Worm (Caenorhabditis elegans) whole organism, mixed stage, embryonic: ENCODE results near the gene C15B12.9.

Experiments used
- blmp-1 ChIP-seq: fragments of 150-350 bp; optimal IDR thresholded peaks from 2 replicates; lab custom pipeline; 2014; ENCODE audit warnings: missing biosample characterization, missing genetic modification characterization
- ceh-39 ChIP-seq: fragments of 150-350 bp; optimal IDR thresholded peaks from 2 replicates; lab custom pipeline; 2014; ENCODE audit warnings: missing biosample characterization, missing genetic modification characterization
- ceh-43 ChIP-seq: fragments of 200-800 bp; sonication (Bioruptor generic); optimal IDR thresholded peaks from 2 replicates; lab custom pipeline; 2018; ENCODE audit warnings: mild to moderate bottlenecking, missing genetic modification characterization, moderate library complexity, missing compliant biosample characterization
- ceh-83 ChIP-seq: fragments of 200-800 bp; sonication (Bioruptor generic); optimal IDR thresholded peaks from 2 replicates; lab custom pipeline; 2018; ENCODE audit warnings: mild to moderate bottlenecking, missing genetic modification characterization, missing compliant biosample characterization
- elt-3 ChIP-seq: fragments of 150-350 bp; optimal IDR thresholded peaks from 2 replicates; lab custom pipeline; 2014; ENCODE audit warnings: missing biosample characterization, missing genetic modification characterization
- lin-13 ChIP-seq: fragments of 150-350 bp; optimal IDR thresholded peaks from 2 replicates; lab custom pipeline; 2014; ENCODE audit warnings: missing biosample characterization, missing genetic modification characterization
- lsy-2 ChIP-seq: fragments of 150-350 bp; optimal IDR thresholded peaks from 2 replicates; lab custom pipeline; 2014; ENCODE audit warnings: missing biosample characterization, missing genetic modification characterization
- mep-1 ChIP-seq: fragments of 150-350 bp; optimal IDR thresholded peaks from 2 replicates; lab custom pipeline; 2017; ENCODE audit warnings: missing biosample characterization, missing genetic modification reagents, missing genetic modification characterization, inconsistent platforms
- nhr-237 ChIP-seq: fragments of 150-350 bp; optimal IDR thresholded peaks from 2 replicates; lab custom pipeline; 2014; ENCODE audit warnings: missing biosample characterization, missing genetic modification characterization
- pha-4 ChIP-seq: fragments of 150-350 bp; optimal IDR thresholded peaks from 2 replicates; lab custom pipeline; 2018; ENCODE audit warnings: missing biosample characterization, missing genetic modification reagents, missing genetic modification characterization
- unc-120 ChIP-seq: sonication (generic microtip); optimal IDR thresholded peaks from 2 replicates; lab custom pipeline; 2017; ENCODE audit warnings: missing genetic modification characterization, missing compliant biosample characterization; ENCODE audit not compliant: poor library complexity, severe bottlenecking
- unc-39 ChIP-seq: fragments of 150-350 bp; optimal IDR thresholded peaks from 2 replicates; lab custom pipeline; 2014; ENCODE audit warnings: missing biosample characterization, missing genetic modification characterization
- unc-62 ChIP-seq: fragments of 150-350 bp; optimal IDR thresholded peaks from 2 replicates; lab custom pipeline; 2014; ENCODE audit warnings: missing biosample characterization, missing genetic modification reagents, missing genetic modification characterization
- ztf-11 ChIP-seq: fragments of 150-350 bp; optimal IDR thresholded peaks from 2 replicates; lab custom pipeline; 2014; ENCODE audit warnings: missing biosample characterization, missing genetic modification characterization

ce11 chrX:6476540-6476939 lies 7.9 kb downstream of the C15B12.9 start, which contains the start of gene C15B12.1:
- TF ChIP-seq unc-120 (tag; lab: Kevin White, UChicago): no peak
- TF ChIP-seq unc-62 (GFP tag; lab: Kevin White, UChicago): no peak
- no peak for TF ChIP-seq lsy-2 (tag; lab: Kevin White, UChicago)
- no peak for TF ChIP-seq ztf-11 (tag; lab: Kevin White, UChicago)
- TF ChIP-seq mep-1: no peak
- TF ChIP-seq ceh-39 (tag; lab: Kevin White, UChicago): no peak
- no peak for TF ChIP-seq ceh-43 (GFP tag; lab: Kevin White, UChicago)
- no peak for TF ChIP-seq blmp-1 (tag; lab: Kevin White, UChicago)
- no peak for TF ChIP-seq elt-3 (tag; lab: Kevin White, UChicago)
- no peak for TF ChIP-seq ceh-83 (GFP tag; lab: Kevin White, UChicago)
- no peak for TF ChIP-seq lin-13 (tag; lab: Kevin White, UChicago)
- TF ChIP-seq nhr-237 (tag; lab: Kevin White, UChicago): no peak
- TF ChIP-seq pha-4: no peak
- no peak for TF ChIP-seq unc-39 (tag; lab: Kevin White, UChicago)
